Worm (Caenorhabditis elegans) whole organism, L4 larva: ENCODE measurements around the gene ver-3.
A peak's percentile ranks its signal among the peaks of the same experiment; 100 is the strongest.

Experiments
- T20F7.1 ChIP-seq: fragments of 200-800 bp; sonication (Bioruptor generic); optimal IDR thresholded peaks from 2 replicates; lab custom pipeline; 2018; ENCODE audit warnings: mild to moderate bottlenecking, missing genetic modification characterization, missing compliant biosample characterization
- Y5F2A.4 ChIP-seq: fragments of 200-800 bp; sonication (Bioruptor generic); optimal IDR thresholded peaks from 2 replicates; lab custom pipeline; 2018; ENCODE audit warnings: mild to moderate bottlenecking, missing genetic modification characterization, missing compliant biosample characterization
- ZK546.5 ChIP-seq, 2 experiments: sonication (generic microtip); optimal IDR thresholded peaks; 2 replicates each; lab custom pipeline; 2017; ENCODE audit warnings: missing biosample characterization in 2 of 2, missing genetic modification characterization in 2 of 2
- aha-1 ChIP-seq: fragments of 150-350 bp; peaks from one replicate; lab custom pipeline; 2014; ENCODE audit warnings: missing biosample characterization, missing genetic modification characterization
- attf-4 ChIP-seq: sonication (generic microtip); optimal IDR thresholded peaks from 3 replicates; lab custom pipeline; 2017; ENCODE audit warnings: missing biosample characterization, missing genetic modification characterization
- ces-1 ChIP-seq: fragments of 150-350 bp; sonication (generic microtip); optimal IDR thresholded peaks from 4 replicates; lab custom pipeline; 2014; ENCODE audit warnings: missing biosample characterization, missing genetic modification reagents, missing genetic modification characterization
- daf-16 ChIP-seq, 3 experiments: sonication (generic microtip); optimal IDR thresholded peaks; 2 replicates each; lab custom pipeline; 2016 to 2017; ENCODE audit warnings: missing genetic modification characterization in 3 of 3, missing genetic modification reagents in 3 of 3, mild to moderate bottlenecking in 2 of 3, missing compliant biosample characterization in 2 of 3, missing biosample characterization in 1 of 3, moderate library complexity in 1 of 3
- daf-19 ChIP-seq: fragments of 200-800 bp; sonication (Bioruptor generic); conservative IDR thresholded peaks from 2 replicates; pipeline ENCODE4 v1.3.6; 2022; ENCODE audit warnings: missing genetic modification characterization, missing compliant biosample characterization
- dmd-6 ChIP-seq: fragments of 200-800 bp; sonication (Bioruptor generic); IDR thresholded peaks from 2 replicates; pipeline ENCODE4 v1.3.6; 2022; ENCODE audit warnings: missing genetic modification reagents, missing genetic modification characterization, missing compliant biosample characterization
- dmd-8 ChIP-seq: fragments of 200-800 bp; sonication (Bioruptor generic); IDR thresholded peaks from 2 replicates; pipeline ENCODE4 v1.3.6; 2022; ENCODE audit warnings: missing genetic modification characterization, missing compliant biosample characterization
- dve-1 ChIP-seq: sonication (generic microtip); optimal IDR thresholded peaks from 2 replicates; lab custom pipeline; 2017; ENCODE audit warnings: antibody characterized with exemption, mild to moderate bottlenecking, missing genetic modification characterization, missing compliant biosample characterization; ENCODE audit not compliant: insufficient read depth
- fkh-10 ChIP-seq: fragments of 150-350 bp; optimal IDR thresholded peaks from 2 replicates; lab custom pipeline; 2014; ENCODE audit warnings: missing biosample characterization, missing genetic modification reagents, missing genetic modification characterization
- hif-1 ChIP-seq, 2 experiments: sonication (generic microtip); optimal IDR thresholded peaks; 2 replicates each; lab custom pipeline; 2016 to 2017; ENCODE audit warnings: missing compliant biosample characterization in 2 of 2, missing genetic modification characterization in 2 of 2, missing genetic modification reagents in 2 of 2, missing genotype in 2 of 2, mild to moderate bottlenecking in 1 of 2
- hlh-30 ChIP-seq: sonication (generic microtip); optimal IDR thresholded peaks from 2 replicates; lab custom pipeline; 2017; ENCODE audit warnings: antibody characterized with exemption, mild to moderate bottlenecking, missing genetic modification characterization, missing compliant biosample characterization; ENCODE audit not compliant: insufficient read depth
- lin-15B ChIP-seq: fragments of 150-350 bp; sonication (generic microtip); optimal IDR thresholded peaks from 3 replicates; lab custom pipeline; 2014; ENCODE audit warnings: missing biosample characterization, missing genetic modification characterization
- lin-38 ChIP-seq: fragments of 200-800 bp; sonication (Bioruptor generic); IDR thresholded peaks from 2 replicates; pipeline ENCODE4 v1.3.6; 2022; ENCODE audit warnings: missing genetic modification reagents, missing genetic modification characterization, missing compliant biosample characterization
- lin-39 ChIP-seq: fragments of 150-350 bp; optimal IDR thresholded peaks from 2 replicates; lab custom pipeline; 2014; ENCODE audit warnings: missing biosample characterization, missing genetic modification reagents, missing genetic modification characterization
- lir-3 ChIP-seq: sonication (generic microtip); optimal IDR thresholded peaks from 2 replicates; lab custom pipeline; 2016; ENCODE audit warnings: mild to moderate bottlenecking, missing genetic modification characterization, missing compliant biosample characterization
- lsy-2 ChIP-seq, 2 experiments: fragments of 150-350 bp in 1 of 2; sonication (generic microtip) in 1 of 2; optimal IDR thresholded peaks; 2 replicates each; lab custom pipeline; 2014 to 2017; ENCODE audit warnings: missing biosample characterization in 2 of 2, missing genetic modification characterization in 2 of 2
- mdl-1 ChIP-seq, 2 experiments: fragments of 150-350 bp in 1 of 2; sonication (generic microtip) in 1 of 2; optimal IDR thresholded peaks; 2 replicates each; lab custom pipeline; 2014 to 2017; ENCODE audit warnings: missing biosample characterization in 2 of 2, missing genetic modification characterization in 2 of 2
- mdt-29 ChIP-seq: fragments of 200-800 bp; sonication (Bioruptor generic); IDR thresholded peaks from 2 replicates; pipeline ENCODE4 v1.3.6; 2022; ENCODE audit warnings: missing genetic modification reagents, missing genetic modification characterization, missing compliant biosample characterization
- mep-1 ChIP-seq: fragments of 150-350 bp; sonication (generic microtip); optimal IDR thresholded peaks from 3 replicates; lab custom pipeline; 2014; ENCODE audit warnings: missing biosample characterization, missing genetic modification characterization
- mxl-2 ChIP-seq: fragments of 200-800 bp; sonication (Bioruptor generic); conservative IDR thresholded peaks from 2 replicates; pipeline ENCODE4 v1.3.6; 2022; ENCODE audit warnings: missing genetic modification reagents, missing genetic modification characterization, missing compliant biosample characterization
- mxl-3 ChIP-seq: fragments of 200-800 bp; sonication (Bioruptor generic); optimal IDR thresholded peaks from 2 replicates; lab custom pipeline; 2018; ENCODE audit warnings: mild to moderate bottlenecking, missing genetic modification characterization, missing compliant biosample characterization
- nhr-102 ChIP-seq: sonication (generic microtip); optimal IDR thresholded peaks from 2 replicates; lab custom pipeline; 2016; ENCODE audit warnings: mild to moderate bottlenecking, missing genetic modification characterization, moderate library complexity, missing compliant biosample characterization
- nhr-11 ChIP-seq: fragments of 150-350 bp; optimal IDR thresholded peaks from 2 replicates; lab custom pipeline; 2014; ENCODE audit warnings: missing biosample characterization, missing genetic modification characterization
- nhr-111 ChIP-seq: fragments of 200-800 bp; sonication (Bioruptor generic); optimal IDR thresholded peaks from 2 replicates; lab custom pipeline; 2018; ENCODE audit warnings: mild to moderate bottlenecking, missing genetic modification characterization, missing compliant biosample characterization
- nhr-48 ChIP-seq: sonication (generic microtip); optimal IDR thresholded peaks from 2 replicates; lab custom pipeline; 2016; ENCODE audit warnings: mild to moderate bottlenecking, missing genetic modification characterization, missing compliant biosample characterization
- nhr-6 ChIP-seq: fragments of 150-350 bp; optimal IDR thresholded peaks from 2 replicates; lab custom pipeline; 2014; ENCODE audit warnings: missing biosample characterization, missing genetic modification characterization
- nhr-77 ChIP-seq: fragments of 150-350 bp; optimal IDR thresholded peaks from 2 replicates; lab custom pipeline; 2014; ENCODE audit warnings: missing biosample characterization, missing genetic modification characterization
- pha-4 ChIP-seq, 2 experiments: fragments of 150-350 bp in 1 of 2; fragments of 200-800 bp in 1 of 2; sonication (Bioruptor generic) in 1 of 2; IDR thresholded peaks in 1 of 2; optimal IDR thresholded peaks in 1 of 2; 2 replicates each; pipeline versions ENCODE4 v1.3.6 to Lab custom; 2014 to 2022; ENCODE audit warnings: missing genetic modification characterization in 2 of 2, missing genetic modification reagents in 2 of 2, missing biosample characterization in 1 of 2, missing compliant biosample characterization in 1 of 2
- php-3 ChIP-seq: fragments of 200-800 bp; sonication (Bioruptor generic); IDR thresholded peaks from 2 replicates; pipeline ENCODE4 v1.3.6; 2022; ENCODE audit warnings: missing genetic modification reagents, missing genetic modification characterization, missing compliant biosample characterization
- pqm-1 ChIP-seq: sonication (generic microtip); optimal IDR thresholded peaks from 2 replicates; lab custom pipeline; 2017; ENCODE audit warnings: missing biosample characterization, missing genetic modification characterization
- rbr-2 ChIP-seq: sonication (generic microtip); optimal IDR thresholded peaks from 2 replicates; lab custom pipeline; 2016; ENCODE audit warnings: missing genotype, missing genetic modification characterization, missing compliant biosample characterization
- saeg-2 ChIP-seq: fragments of 200-800 bp; sonication (Bioruptor generic); IDR thresholded peaks from 2 replicates; pipeline ENCODE4 v1.3.6; 2022; ENCODE audit warnings: missing genetic modification reagents, missing genetic modification characterization, missing compliant biosample characterization
- skn-1 ChIP-seq: fragments of 150-350 bp; optimal IDR thresholded peaks from 2 replicates; lab custom pipeline; 2014; ENCODE audit warnings: missing biosample characterization, missing genetic modification characterization
- snpc-1.2 ChIP-seq: fragments of 200-800 bp; sonication (Bioruptor generic); IDR thresholded peaks from 2 replicates; pipeline ENCODE4 v1.3.6; 2022; ENCODE audit warnings: missing genetic modification reagents, missing genetic modification characterization, missing compliant biosample characterization
- spr-3 ChIP-seq: fragments of 200-800 bp; sonication (Bioruptor generic); optimal IDR thresholded peaks from 2 replicates; lab custom pipeline; 2018; ENCODE audit warnings: mild to moderate bottlenecking, missing genetic modification characterization, missing compliant biosample characterization
- unc-62 ChIP-seq, 3 experiments: fragments of 150-350 bp in 1 of 3; sonication (generic microtip); optimal IDR thresholded peaks in 2 of 3; peaks in 1 of 3; 1 replicate in 1 of 3; 2 replicates in 2 of 3; lab custom pipeline; 2014 to 2017; ENCODE audit warnings: missing biosample characterization in 3 of 3, missing genetic modification characterization in 3 of 3, missing genetic modification reagents in 3 of 3, missing genotype in 1 of 3
- zag-1 ChIP-seq: fragments of 150-350 bp; optimal IDR thresholded peaks from 2 replicates; lab custom pipeline; 2014; ENCODE audit warnings: missing biosample characterization, missing genetic modification characterization
- zip-11 ChIP-seq: fragments of 200-800 bp; sonication (Bioruptor generic); IDR thresholded peaks from 2 replicates; pipeline ENCODE4 v1.3.6; 2022; ENCODE audit warnings: missing genetic modification characterization, missing compliant biosample characterization
- ztf-11 ChIP-seq: fragments of 150-350 bp; optimal IDR thresholded peaks from 2 replicates; lab custom pipeline; 2014; ENCODE audit warnings: missing biosample characterization, missing genetic modification characterization

The ver-3 gene

ce11 chrX:10992177-10992576, at the start of gene ver-3:
TSS of gene ver-3 (plus strand) at chrX:10992477.
- TF ChIP-seq pqm-1 = peak; percentile 23
- TF ChIP-seq lin-38 = no peak
- peak; percentile 38 for TF ChIP-seq dve-1 (tag; lab: Kevin White, UChicago)
- TF ChIP-seq aha-1 (tag; lab: Kevin White, UChicago) = peak; percentile 64

ce11 chrX:10948852-10949251, 43.4 kb upstream of the ver-3 start, which contains the start of gene T21B6.3:
TSS of gene T21B6.3 (minus strand) at chrX:10948952.
- TF ChIP-seq mxl-2 (GFP tag; lab: Robert Waterston, UW) (no peak), pha-4 (GFP tag; IDR thresholded peaks at IDR 0.05; lab: Robert Waterston, UW) (no peak), pha-4 (tag; optimal IDR thresholded peaks at IDR 0.05; lab: Kevin White, UChicago) (no peak), daf-19 (GFP tag; lab: Robert Waterston, UW) (no peak), lin-15B (tag; lab: Kevin White, UChicago) (no peak), lsy-2 (tag; optimal IDR thresholded peaks at IDR 0.05; lab: Kevin White, UChicago) (no peak), dmd-6 (no peak), attf-4 (no peak), nhr-6 (no peak), rbr-2 (tag; lab: Kevin White, UChicago) (no peak), mep-1 (tag; lab: Kevin White, UChicago) (no peak), aha-1 (tag; lab: Kevin White, UChicago) (no peak)

- TF ChIP-seq ces-1 (GFP tag; lab: Kevin White, UChicago) (no peak), daf-16 (GFP tag; optimal IDR thresholded peaks at IDR 0.05; lab: Kevin White, UChicago) (no peak), daf-16 (tag; optimal IDR thresholded peaks at IDR 0.05; lab: Kevin White, UChicago) (peak; percentile 86), snpc-1.2 (GFP tag; lab: Robert Waterston, UW) (no peak), mdl-1 (tag; optimal IDR thresholded peaks at IDR 0.05; lab: Kevin White, UChicago) (no peak), hlh-30 (tag; lab: Kevin White, UChicago) (peak; percentile 13), unc-62 (GFP tag; optimal IDR thresholded peaks at IDR 0.05 in 1 of 2; lab: Kevin White, UChicago) (peak in 1 of 2 experiments; percentile 74), unc-62 (tag; optimal IDR thresholded peaks at IDR 0.05; lab: Kevin White, UChicago) (no peak), nhr-11 (tag; lab: Kevin White, UChicago) (no peak)
Measured at ce11 chrX:10951168-10951567, 41.1 kb upstream of the ver-3 start, which contains the start of gene K09C8.7. TSS of gene K09C8.7 (minus strand) at chrX:10951393.

- TF ChIP-seq dve-1 (tag; lab: Kevin White, UChicago) = peak; percentile 39
- TF ChIP-seq lin-39 (tag; lab: Kevin White, UChicago) = no peak
- no peak for TF ChIP-seq zag-1 (tag; lab: Kevin White, UChicago)
- TF ChIP-seq spr-3 (GFP tag; lab: Kevin White, UChicago) = no peak
- no peak for TF ChIP-seq fkh-10 (GFP tag; lab: Kevin White, UChicago)
- no peak for TF ChIP-seq lir-3 (tag; lab: Kevin White, UChicago)
- no peak for TF ChIP-seq nhr-111
- TF ChIP-seq saeg-2 = no peak
- no peak for TF ChIP-seq dmd-8
- no peak for TF ChIP-seq nhr-102 (tag; lab: Kevin White, UChicago)
- no peak for TF ChIP-seq mxl-2 (GFP tag; lab: Robert Waterston, UW)
- no peak for TF ChIP-seq nhr-11 (tag; lab: Kevin White, UChicago)
- no peak for TF ChIP-seq lin-15B (tag; lab: Kevin White, UChicago)
- TF ChIP-seq Y5F2A.4 (GFP tag; lab: Kevin White, UChicago) = no peak
- TF ChIP-seq php-3 = peak; percentile 88
- TF ChIP-seq pha-4 (GFP tag; IDR thresholded peaks at IDR 0.05; lab: Robert Waterston, UW) = no peak
- TF ChIP-seq pha-4 (tag; optimal IDR thresholded peaks at IDR 0.05; lab: Kevin White, UChicago) = no peak
- peak; percentile 39 for TF ChIP-seq nhr-48 (tag; lab: Kevin White, UChicago)
- TF ChIP-seq ZK546.5 (tag; optimal IDR thresholded peaks at IDR 0.05; lab: Kevin White, UChicago) = no peak
- 0 out of 2 replicates have a peak, but pooled peaks have one; percentile 15 for TF ChIP-seq dmd-6
- TF ChIP-seq mdt-29 (GFP tag; lab: Robert Waterston, UW) = no peak
- no peak for TF ChIP-seq skn-1 (tag; lab: Kevin White, UChicago)
- TF ChIP-seq ztf-11 (tag; lab: Kevin White, UChicago) = no peak
- no peak for TF ChIP-seq daf-16 (GFP tag; optimal IDR thresholded peaks at IDR 0.05; lab: Kevin White, UChicago)
- TF ChIP-seq daf-16 (tag; optimal IDR thresholded peaks at IDR 0.05; lab: Kevin White, UChicago) = peak; percentile 66
- no peak for TF ChIP-seq hif-1 (tag; optimal IDR thresholded peaks at IDR 0.05; lab: Kevin White, UChicago)
- TF ChIP-seq mxl-3 = no peak
- no peak for TF ChIP-seq nhr-77 (tag; lab: Kevin White, UChicago)
- TF ChIP-seq unc-62 (GFP tag; optimal IDR thresholded peaks at IDR 0.05 in 1 of 2; lab: Kevin White, UChicago) = no peak
- TF ChIP-seq unc-62 (tag; optimal IDR thresholded peaks at IDR 0.05; lab: Kevin White, UChicago) = no peak
- TF ChIP-seq aha-1 (tag; lab: Kevin White, UChicago) = no peak
- TF ChIP-seq zip-11 = no peak
- no peak for TF ChIP-seq T20F7.1 (GFP tag; lab: Kevin White, UChicago)
Measured at ce11 chrX:10951922-10952321, 40.4 kb upstream of the ver-3 start.
